Worm (Caenorhabditis elegans): Measurements from ENCODE around the gene mrpl-39.

DNA sequence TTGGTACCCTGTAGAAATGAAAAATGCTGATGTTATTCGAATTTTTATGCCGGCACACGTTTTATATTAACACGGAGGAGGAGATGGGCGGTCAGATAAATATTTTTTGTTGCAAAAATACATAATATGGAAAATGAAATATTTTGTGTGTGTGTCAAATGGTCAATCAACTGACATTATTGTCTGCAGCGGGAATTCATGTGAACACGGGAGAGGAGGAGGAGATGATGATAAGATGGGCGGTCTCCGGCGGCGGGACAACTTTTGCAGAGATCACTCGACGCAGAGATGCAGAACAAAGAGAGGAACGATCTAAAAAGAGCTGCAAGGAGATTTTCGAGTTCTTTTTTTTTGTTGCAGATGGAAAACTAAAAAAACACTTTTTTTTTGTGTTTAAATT is 49.7 kb upstream of the mrpl-39 start, which contains the start of gene dhs-13:
- TF ChIP-seq unc-62 (GFP tag; optimal IDR thresholded peaks at IDR 0.05 in 1 of 2) (no peak), unc-62 (tag; optimal IDR thresholded peaks at IDR 0.05) (no peak), fkh-10 (GFP tag; optimal IDR thresholded peaks at IDR 0.05) (no peak), mdl-1 (tag; optimal IDR thresholded peaks at IDR 0.05) (peak in 1 of 2 experiments; percentile 14), nhr-48 (tag; optimal IDR thresholded peaks at IDR 0.05) (no peak)

Measured in whole organism, L4 larva.